Worm (Caenorhabditis elegans) whole organism, midembryonic: ENCODE results near the gene Y6G8.15.

Experiments used
- T22C8.4 ChIP-seq: fragments of 200-800 bp; sonication (Bioruptor generic); IDR thresholded peaks from 2 replicates; pipeline ENCODE4 v1.3.6; 2022; ENCODE audit warnings: missing genetic modification characterization, missing compliant biosample characterization
- cog-1 ChIP-seq: sonication (generic microtip); optimal IDR thresholded peaks from 2 replicates; lab custom pipeline; 2016; ENCODE audit warnings: missing genetic modification characterization, missing compliant biosample characterization
- flt-1 ChIP-seq: fragments of 200-800 bp; sonication (Bioruptor generic); IDR thresholded peaks from 2 replicates; pipeline ENCODE4 v1.3.6; 2022; ENCODE audit warnings: missing genetic modification characterization, missing compliant biosample characterization
- klf-2 ChIP-seq: fragments of 200-800 bp; sonication (Bioruptor generic); conservative IDR thresholded peaks from 2 replicates; pipeline ENCODE4 v1.3.6; 2022; ENCODE audit warnings: missing genetic modification reagents, missing genetic modification characterization, missing compliant biosample characterization
- med-1 ChIP-seq: sonication (generic microtip); optimal IDR thresholded peaks from 2 replicates; lab custom pipeline; 2017; ENCODE audit warnings: missing genetic modification characterization, mild to moderate bottlenecking, missing compliant biosample characterization, antibody characterized with exemption, missing genetic modification reagents; ENCODE audit not compliant: insufficient read depth
- ref-1 ChIP-seq: fragments of 200-800 bp; sonication (Bioruptor generic); conservative IDR thresholded peaks from 2 replicates; pipeline ENCODE4 v1.3.6; 2022; ENCODE audit warnings: missing genetic modification reagents, missing genetic modification characterization, missing compliant biosample characterization
- tab-1 ChIP-seq: fragments of 200-800 bp; sonication (Bioruptor generic); IDR thresholded peaks from 2 replicates; pipeline ENCODE4 v1.3.6; 2022; ENCODE audit warnings: missing genetic modification characterization, missing compliant biosample characterization
- ztf-23 ChIP-seq: fragments of 200-800 bp; sonication (Bioruptor generic); IDR thresholded peaks from 2 replicates; pipeline ENCODE4 v1.3.6; 2022; ENCODE audit warnings: missing genetic modification reagents, missing genetic modification characterization, missing compliant biosample characterization
- ztf-29 ChIP-seq: fragments of 200-800 bp; sonication (Bioruptor generic); IDR thresholded peaks from 2 replicates; pipeline ENCODE4 v1.3.6; 2022; ENCODE audit warnings: missing genetic modification reagents, missing genetic modification characterization, missing compliant biosample characterization

Y6G8.15 gene

DNA sequence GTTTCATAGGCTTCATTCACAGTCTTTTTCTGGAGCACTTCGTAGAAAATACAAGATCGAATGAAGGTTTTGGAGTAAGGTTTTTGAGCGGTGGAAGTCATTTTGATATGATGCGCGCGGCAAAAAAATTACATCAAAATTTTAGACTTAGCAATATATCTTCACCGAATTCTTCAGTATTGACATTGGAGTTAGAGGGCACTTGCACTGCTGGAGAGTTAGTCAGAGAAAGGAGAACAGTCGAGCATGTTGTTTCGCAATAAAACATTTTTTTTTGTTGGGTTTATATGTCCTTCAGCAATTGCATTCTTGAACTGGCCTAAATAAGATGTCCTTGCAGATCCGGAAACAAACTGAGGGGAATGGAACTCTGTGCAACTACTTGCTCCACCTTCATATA, 44.5 kb downstream of the Y6G8.15 start, which contains the start of gene fbxa-171:
Gene fbxa-171, minus strand, starts transcription at position 101 of the 400 bp plus-strand sequence.
- TF ChIP-seq flt-1 (GFP tag; lab: Robert Waterston, UW), result no peak
- no peak for TF ChIP-seq tab-1 (GFP tag; lab: Robert Waterston, UW)
- TF ChIP-seq ztf-29 (GFP tag; lab: Robert Waterston, UW), result no peak
- TF ChIP-seq klf-2 (GFP tag; lab: Robert Waterston, UW), result no peak
- TF ChIP-seq T22C8.4 (GFP tag; lab: Robert Waterston, UW), result no peak
- no peak for TF ChIP-seq ref-1 (GFP tag; lab: Robert Waterston, UW)
- TF ChIP-seq med-1 (GFP tag; lab: Kevin White, UChicago), result no peak
- no peak for TF ChIP-seq ztf-23
- no peak for TF ChIP-seq cog-1
